Fruit fly (Drosophila melanogaster): Measurements from ENCODE around the gene nst.
A peak's percentile ranks its signal among the peaks of the same experiment; 100 is the strongest.

Gene nst

dm6 chr3L:12495312-12495725 is 34.7 kb downstream of the nst start (continued):
- TF ChIP-seq CG6163 (GFP tag; IDR thresholded peaks at IDR 0.05), result peak; percentile 56; the same call in 1 of the 3 replicates
- TF ChIP-seq CG4318 (GFP tag; optimal IDR thresholded peaks at IDR 0.05), result peak; percentile 87
- TF ChIP-seq Sox15 (GFP tag; optimal IDR thresholded peaks at IDR 0.05), result peak; percentile 78
- TF ChIP-seq Eip93F (GFP tag; optimal IDR thresholded peaks at IDR 0.05), result peak; percentile 74
- TF ChIP-seq Lpt (GFP tag; optimal IDR thresholded peaks at IDR 0.05), result peak; percentile 86
- TF ChIP-seq fd59A (GFP tag; optimal IDR thresholded peaks at IDR 0.05), result peak; percentile 87
- peak; percentile 84 for TF ChIP-seq Hr39 (GFP tag; optimal IDR thresholded peaks at IDR 0.05)
- TF ChIP-seq CG8119 (GFP tag; IDR thresholded peaks at IDR 0.05), result peak; percentile 90
- TF ChIP-seq dac (GFP tag; optimal IDR thresholded peaks at IDR 0.05), result peak; percentile 84
- TF ChIP-seq CG16779 (tag; optimal IDR thresholded peaks at IDR 0.05), result peak; percentile 72
- TF ChIP-seq salr (GFP tag; optimal IDR thresholded peaks at IDR 0.05), result peak; percentile 20 to 90
- TF ChIP-seq CG9139 (GFP tag; optimal IDR thresholded peaks at IDR 0.05), result peak; percentile 78
- TF ChIP-seq CG8632 (GFP tag; optimal IDR thresholded peaks at IDR 0.05), result peak; percentile 81
- TF ChIP-seq esn (GFP tag; optimal IDR thresholded peaks at IDR 0.05), result peak; percentile 95
- TF ChIP-seq Met (GFP tag; optimal IDR thresholded peaks at IDR 0.05), result peak; percentile 93
- TF ChIP-seq OdsH (GFP tag; optimal IDR thresholded peaks at IDR 0.05), result peak; percentile 87
- TF ChIP-seq CG6808 (GFP tag; optimal IDR thresholded peaks at IDR 0.05), result peak; percentile 92
- TF ChIP-seq dsx (GFP tag; optimal IDR thresholded peaks at IDR 0.05; ENCODE audit: poor library complexity, severe bottlenecking), result peak; percentile 80
- peak; percentile 92 for TF ChIP-seq Smox (GFP tag; optimal IDR thresholded peaks at IDR 0.05)
- peak; percentile 98 for TF ChIP-seq Eip78C (GFP tag)
- TF ChIP-seq Ets21C (GFP tag; optimal IDR thresholded peaks at IDR 0.05), result peak; percentile 83
- peak; percentile 84 to 87 for TF ChIP-seq ss (GFP tag; optimal IDR thresholded peaks at IDR 0.05)
- peak; percentile 83 for TF ChIP-seq CG11762 (GFP tag; optimal IDR thresholded peaks at IDR 0.05; ENCODE audit: insufficient read depth)

DNA sequence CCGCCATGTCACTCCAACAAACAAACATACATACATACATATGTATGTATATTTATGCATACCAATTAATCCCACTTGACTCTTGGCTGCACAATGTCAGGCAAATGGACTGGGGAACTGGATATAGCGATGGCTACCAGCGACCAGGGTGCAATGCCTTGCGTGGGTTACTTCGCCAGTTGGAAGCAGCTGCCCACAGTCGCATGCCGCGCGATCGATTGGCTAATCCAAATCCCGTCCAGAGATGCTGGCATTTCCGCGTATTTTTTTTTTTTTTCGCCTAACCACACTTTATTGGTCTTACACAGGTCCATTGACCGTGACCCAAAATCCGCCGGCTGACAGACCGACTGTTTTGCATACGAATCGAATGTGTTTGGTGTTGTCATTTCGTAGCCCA is 35.7 kb downstream of the nst start:
- TF ChIP-seq Hr38 (GFP tag; optimal IDR thresholded peaks at IDR 0.05), result no peak
- TF ChIP-seq topi (GFP tag; optimal IDR thresholded peaks at IDR 0.05), result no peak
- TF ChIP-seq Hr39 (GFP tag; optimal IDR thresholded peaks at IDR 0.05), result no peak
- 0 out of 3 replicates have a peak, but pooled peaks have one; percentile 18 for TF ChIP-seq CG6163 (GFP tag; IDR thresholded peaks at IDR 0.05)
- TF ChIP-seq CG34406 (GFP tag; optimal IDR thresholded peaks at IDR 0.05), result no peak

dm6 chr3L:12490418-12491035 is 39.4 kb downstream of the nst start, which contains the start of gene CG10660:
TSS of gene CG10660 (minus strand) at chr3L:12490676.
- peak; percentile 97 for TF ChIP-seq CG6163 (GFP tag; IDR thresholded peaks at IDR 0.05)
- peak; percentile 72 for TF ChIP-seq CG8319 (GFP tag; optimal IDR thresholded peaks at IDR 0.05)
- peak; percentile 80 for TF ChIP-seq fd59A (GFP tag; optimal IDR thresholded peaks at IDR 0.05)
- TF ChIP-seq Gug (GFP tag; IDR thresholded peaks at IDR 0.05), result peak; percentile 93
- TF ChIP-seq CG8119 (GFP tag; IDR thresholded peaks at IDR 0.05), result peak; percentile 96
- TF ChIP-seq spab (GFP tag; optimal IDR thresholded peaks at IDR 0.05), result peak; percentile 78
- peak; percentile 77 for TF ChIP-seq Ets21C (GFP tag; optimal IDR thresholded peaks at IDR 0.05)
- peak; percentile 65 for TF ChIP-seq Blimp-1 (GFP tag; optimal IDR thresholded peaks at IDR 0.05)
- TF ChIP-seq CG15336 (GFP tag; IDR thresholded peaks at IDR 0.05), result peak; percentile 97
- TF ChIP-seq CG3032 (tag; optimal IDR thresholded peaks at IDR 0.05), result peak; percentile 72
- peak; percentile 92 for TF ChIP-seq Eip75B (GFP tag; optimal IDR thresholded peaks at IDR 0.05)
- peak; percentile 94 for TF ChIP-seq pdm3 (GFP tag; optimal IDR thresholded peaks at IDR 0.05)
- TF ChIP-seq CG8632 (GFP tag; optimal IDR thresholded peaks at IDR 0.05), result peak; percentile 90
- peak; percentile 95 for TF ChIP-seq OdsH (GFP tag; optimal IDR thresholded peaks at IDR 0.05)
- peak; percentile 93 for TF ChIP-seq achi (GFP tag; optimal IDR thresholded peaks at IDR 0.05)
- TF ChIP-seq CG6276 (GFP tag; optimal IDR thresholded peaks at IDR 0.05), result peak; percentile 94
- TF ChIP-seq eg (GFP tag; IDR thresholded peaks at IDR 0.05), result peak; percentile 98
- TF ChIP-seq lz (GFP tag; optimal IDR thresholded peaks at IDR 0.05), result peak; percentile 92
- TF ChIP-seq CG32006 (GFP tag; optimal IDR thresholded peaks at IDR 0.05), result peak; percentile 95
- TF ChIP-seq net (GFP tag; optimal IDR thresholded peaks at IDR 0.05), result peak; percentile 94
- TF ChIP-seq fkh (GFP tag; optimal IDR thresholded peaks at IDR 0.05), result peak; percentile 61
- peak; percentile 80 for TF ChIP-seq CG11902 (GFP tag; optimal IDR thresholded peaks at IDR 0.05)
- peak; percentile 93 for TF ChIP-seq Sox14 (GFP tag; optimal IDR thresholded peaks at IDR 0.05)
- peak; percentile 86 for TF ChIP-seq CG10669 (GFP tag; optimal IDR thresholded peaks at IDR 0.05)
- TF ChIP-seq Ets96B (tag; optimal IDR thresholded peaks at IDR 0.05), result peak; percentile 92
- TF ChIP-seq CG34406 (GFP tag; optimal IDR thresholded peaks at IDR 0.05), result peak; percentile 94
- peak; percentile 66 for TF ChIP-seq Eip93F (GFP tag; optimal IDR thresholded peaks at IDR 0.05)
- peak; percentile 77 for TF ChIP-seq CG6854 (GFP tag; optimal IDR thresholded peaks at IDR 0.05)
- peak; percentile 88 for TF ChIP-seq CG16779 (tag; optimal IDR thresholded peaks at IDR 0.05)
- peak; percentile 93 for TF ChIP-seq Met (GFP tag; optimal IDR thresholded peaks at IDR 0.05)
